Worm (Caenorhabditis elegans) whole organism, young adult: ENCODE data around the gene F25E5.5.

Source experiments
- B0019.2 ChIP-seq: fragments of 200-800 bp; sonication (Bioruptor generic); conservative IDR thresholded peaks from 2 replicates; pipeline ENCODE4 v1.3.6; 2022; ENCODE audit warnings: missing genetic modification reagents, missing genetic modification characterization, missing compliant biosample characterization
- F37B4.10 ChIP-seq: fragments of 200-800 bp; sonication (Bioruptor generic); IDR thresholded peaks from 2 replicates; pipeline ENCODE4 v1.3.6; 2022; ENCODE audit warnings: missing genetic modification characterization, missing compliant biosample characterization
- F49E8.2 ChIP-seq: sonication (generic microtip); optimal IDR thresholded peaks from 3 replicates; lab custom pipeline; 2017; ENCODE audit warnings: missing genetic modification characterization, mild to moderate bottlenecking, missing compliant biosample characterization, antibody characterized with exemption, moderate library complexity; ENCODE audit not compliant: insufficient read depth
- F52B5.7 ChIP-seq: sonication (generic microtip); optimal IDR thresholded peaks from 2 replicates; lab custom pipeline; 2016; ENCODE audit warnings: mild to moderate bottlenecking, missing genetic modification characterization, missing compliant biosample characterization
- K11D2.4 ChIP-seq: fragments of 200-800 bp; sonication (Bioruptor generic); IDR thresholded peaks from 2 replicates; pipeline ENCODE4 v1.3.6; 2022; ENCODE audit warnings: missing genetic modification reagents, missing genetic modification characterization, missing compliant biosample characterization
- T07F8.4 ChIP-seq: sonication (generic microtip); optimal IDR thresholded peaks from 2 replicates; lab custom pipeline; 2016; ENCODE audit warnings: mild to moderate bottlenecking, missing genetic modification characterization, moderate library complexity, missing compliant biosample characterization
- Y53G8AR.9 ChIP-seq: fragments of 200-800 bp; sonication (Bioruptor generic); conservative IDR thresholded peaks from 2 replicates; pipeline ENCODE4 v1.3.6; 2022; ENCODE audit warnings: missing genetic modification reagents, missing genetic modification characterization, missing compliant biosample characterization
- Y67H2A.10 ChIP-seq: fragments of 200-800 bp; sonication (Bioruptor generic); conservative IDR thresholded peaks from 2 replicates; pipeline ENCODE4 v1.3.6; 2022; ENCODE audit warnings: missing genetic modification reagents, missing genetic modification characterization, missing compliant biosample characterization
- ZK185.1 ChIP-seq: sonication (generic microtip); optimal IDR thresholded peaks from 2 replicates; lab custom pipeline; 2016; ENCODE audit warnings: mild to moderate bottlenecking, missing genetic modification characterization, missing compliant biosample characterization; ENCODE audit not compliant: poor library complexity, severe bottlenecking
- atf-7 ChIP-seq: sonication (generic microtip); optimal IDR thresholded peaks from 2 replicates; lab custom pipeline; 2017; ENCODE audit warnings: mild to moderate bottlenecking, missing genetic modification characterization, missing compliant biosample characterization
- attf-5 ChIP-seq: fragments of 200-800 bp; sonication (Bioruptor generic); optimal IDR thresholded peaks from 2 replicates; lab custom pipeline; 2018; ENCODE audit warnings: mild to moderate bottlenecking, missing genetic modification characterization, missing compliant biosample characterization
- bed-1 ChIP-seq: fragments of 200-800 bp; sonication (Bioruptor generic); IDR thresholded peaks from 2 replicates; pipeline ENCODE4 v1.3.6; 2022; ENCODE audit warnings: missing genetic modification reagents, missing genetic modification characterization, missing compliant biosample characterization
- ccch-3 ChIP-seq: fragments of 200-800 bp; sonication (Bioruptor generic); optimal IDR thresholded peaks from 2 replicates; lab custom pipeline; 2018; ENCODE audit warnings: mild to moderate bottlenecking, missing genetic modification characterization, missing compliant biosample characterization
- ceh-58 ChIP-seq: fragments of 200-800 bp; sonication (Bioruptor generic); IDR thresholded peaks from 2 replicates; pipeline ENCODE4 v1.3.6; 2022; ENCODE audit warnings: missing genetic modification characterization, missing compliant biosample characterization
- ceh-79 ChIP-seq: sonication (generic microtip); optimal IDR thresholded peaks from 2 replicates; lab custom pipeline; 2017; ENCODE audit warnings: mild to moderate bottlenecking, missing genetic modification characterization, missing compliant biosample characterization
- chd-7 ChIP-seq: sonication (generic microtip); optimal IDR thresholded peaks from 2 replicates; lab custom pipeline; 2016; ENCODE audit warnings: mild to moderate bottlenecking, missing genetic modification characterization, moderate library complexity, missing compliant biosample characterization
- die-1 ChIP-seq: sonication (generic microtip); optimal IDR thresholded peaks from 2 replicates; lab custom pipeline; 2016; ENCODE audit warnings: missing genotype, mild to moderate bottlenecking, missing genetic modification characterization, missing compliant biosample characterization
- egl-18 ChIP-seq: fragments of 200-800 bp; sonication (Bioruptor generic); IDR thresholded peaks from 2 replicates; pipeline ENCODE4 v1.3.6; 2022; ENCODE audit warnings: missing genetic modification reagents, missing genetic modification characterization, missing compliant biosample characterization
- fkh-3 ChIP-seq: sonication (generic microtip); optimal IDR thresholded peaks from 2 replicates; lab custom pipeline; 2016; ENCODE audit warnings: mild to moderate bottlenecking, missing genetic modification characterization, missing compliant biosample characterization
- hlh-12 ChIP-seq: sonication (generic microtip); optimal IDR thresholded peaks from 2 replicates; lab custom pipeline; 2016; ENCODE audit warnings: missing genetic modification characterization, missing compliant biosample characterization
- lag-1 ChIP-seq: fragments of 200-800 bp; sonication (Bioruptor generic); IDR thresholded peaks from 2 replicates; pipeline ENCODE4 v1.3.6; 2022; ENCODE audit warnings: missing genetic modification reagents, missing genetic modification characterization, missing compliant biosample characterization
- let-526 ChIP-seq: fragments of 200-800 bp; sonication (Bioruptor generic); IDR thresholded peaks from 2 replicates; pipeline ENCODE4 v1.3.6; 2022; ENCODE audit warnings: missing genetic modification reagents, missing genetic modification characterization, missing compliant biosample characterization
- let-607 ChIP-seq, 2 experiments: fragments of 200-800 bp in 1 of 2; sonication (Bioruptor generic) in 1 of 2; sonication (generic microtip) in 1 of 2; optimal IDR thresholded peaks; 2 replicates each; lab custom pipeline; 2016 to 2018; ENCODE audit warnings: mild to moderate bottlenecking in 2 of 2, missing compliant biosample characterization in 2 of 2, missing genetic modification characterization in 2 of 2, moderate library complexity in 2 of 2, missing genotype in 1 of 2
- lin-35 ChIP-seq, 3 experiments: fragments of 150-350 bp in 2 of 3; sonication (generic microtip) in 1 of 3; optimal IDR thresholded peaks; 2 replicates each; lab custom pipeline; 2014 to 2018; ENCODE audit warnings: missing biosample characterization in 3 of 3, missing genetic modification characterization in 3 of 3, missing genetic modification reagents in 3 of 3
- lin-54 ChIP-seq: fragments of 200-800 bp; sonication (Bioruptor generic); optimal IDR thresholded peaks from 2 replicates; lab custom pipeline; 2018; ENCODE audit warnings: mild to moderate bottlenecking, missing genetic modification characterization, missing compliant biosample characterization
- lir-1 ChIP-seq: fragments of 200-800 bp; sonication (Bioruptor generic); conservative IDR thresholded peaks from 2 replicates; pipeline ENCODE4 v1.3.6; 2022; ENCODE audit warnings: missing genetic modification reagents, missing genetic modification characterization, missing compliant biosample characterization
- lsl-1 ChIP-seq: fragments of 200-800 bp; sonication (Bioruptor generic); optimal IDR thresholded peaks from 2 replicates; lab custom pipeline; 2018; ENCODE audit warnings: mild to moderate bottlenecking, missing genetic modification characterization, moderate library complexity, missing compliant biosample characterization
- lsy-27 ChIP-seq: sonication (generic microtip); optimal IDR thresholded peaks from 2 replicates; lab custom pipeline; 2017; ENCODE audit warnings: missing genetic modification characterization, mild to moderate bottlenecking, missing compliant biosample characterization, antibody characterized with exemption, missing genotype, borderline replicate concordance; ENCODE audit not compliant: insufficient read depth
- madf-10 ChIP-seq: sonication (generic microtip); optimal IDR thresholded peaks from 2 replicates; lab custom pipeline; 2016; ENCODE audit warnings: mild to moderate bottlenecking, missing genetic modification characterization, missing compliant biosample characterization
- mel-28 ChIP-seq: sonication (generic microtip); optimal IDR thresholded peaks from 2 replicates; lab custom pipeline; 2016; ENCODE audit warnings: borderline replicate concordance, mild to moderate bottlenecking, missing genetic modification characterization, missing compliant biosample characterization
- nfyb-1 ChIP-seq: fragments of 200-800 bp; sonication (Bioruptor generic); IDR thresholded peaks from 2 replicates; pipeline ENCODE4 v1.3.6; 2022; ENCODE audit warnings: missing genetic modification reagents, missing genetic modification characterization, missing compliant biosample characterization
- nhr-27 ChIP-seq: fragments of 200-800 bp; sonication (Bioruptor generic); optimal IDR thresholded peaks from 2 replicates; lab custom pipeline; 2018; ENCODE audit warnings: mild to moderate bottlenecking, missing genetic modification characterization, moderate library complexity, missing compliant biosample characterization
- nhr-80 ChIP-seq: sonication (generic microtip); optimal IDR thresholded peaks from 2 replicates; lab custom pipeline; 2016; ENCODE audit warnings: missing genetic modification characterization, missing compliant biosample characterization
- pbrm-1 ChIP-seq: fragments of 200-800 bp; sonication (Bioruptor generic); IDR thresholded peaks from 2 replicates; pipeline ENCODE4 v1.3.6; 2022; ENCODE audit warnings: missing genetic modification reagents, missing genetic modification characterization, missing compliant biosample characterization
- pha-4 ChIP-seq: fragments of 150-350 bp; sonication (generic microtip); optimal IDR thresholded peaks from 2 replicates; lab custom pipeline; 2014; ENCODE audit warnings: missing biosample characterization, missing genetic modification reagents, missing genetic modification characterization
- snpc-1.1 ChIP-seq: sonication (generic microtip); optimal IDR thresholded peaks from 2 replicates; lab custom pipeline; 2017; ENCODE audit warnings: missing genetic modification characterization, mild to moderate bottlenecking, missing compliant biosample characterization, antibody characterized with exemption, moderate library complexity, missing genotype, missing genetic modification reagents; ENCODE audit not compliant: insufficient read depth
- snpc-3.4 ChIP-seq: sonication (generic microtip); optimal IDR thresholded peaks from 2 replicates; lab custom pipeline; 2017; ENCODE audit warnings: missing genetic modification characterization, mild to moderate bottlenecking, missing compliant biosample characterization, antibody characterized with exemption, moderate library complexity, missing genotype, missing genetic modification reagents
- snpc-4 ChIP-seq, 5 experiments: fragments of 150-350 bp in 1 of 5; sonication (generic microtip) in 4 of 5; optimal IDR thresholded peaks; 2 replicates each; lab custom pipeline; 2014 to 2018; ENCODE audit warnings: missing genetic modification characterization in 5 of 5, missing biosample characterization in 3 of 5, antibody characterized with exemption in 2 of 5, mild to moderate bottlenecking in 2 of 5, missing compliant biosample characterization in 2 of 5, missing genotype in 2 of 5, moderate library complexity in 2 of 5, missing genetic modification reagents in 1 of 5
- tbp1 ChIP-seq: fragments of 200-800 bp; sonication (Bioruptor generic); optimal IDR thresholded peaks from 2 replicates; lab custom pipeline; 2018; ENCODE audit warnings: mild to moderate bottlenecking, missing genetic modification characterization, missing compliant biosample characterization
- tbx-9 ChIP-seq: sonication (generic microtip); optimal IDR thresholded peaks from 2 replicates; lab custom pipeline; 2016; ENCODE audit warnings: borderline replicate concordance, missing genetic modification characterization, inconsistent platforms, missing compliant biosample characterization
- tlf-1 ChIP-seq: fragments of 200-800 bp; sonication (Bioruptor generic); optimal IDR thresholded peaks from 2 replicates; lab custom pipeline; 2018; ENCODE audit warnings: mild to moderate bottlenecking, missing genetic modification characterization, missing compliant biosample characterization
- unc-62 ChIP-seq: fragments of 150-350 bp; optimal IDR thresholded peaks from 2 replicates; lab custom pipeline; 2014; ENCODE audit warnings: missing biosample characterization, missing genetic modification reagents, missing genetic modification characterization
- zfh-2 ChIP-seq: fragments of 200-800 bp; sonication (Bioruptor generic); conservative IDR thresholded peaks from 2 replicates; pipeline ENCODE4 v1.3.6; 2022; ENCODE audit warnings: missing genetic modification reagents, missing genetic modification characterization, missing compliant biosample characterization
- ztf-18 ChIP-seq: sonication (generic microtip); optimal IDR thresholded peaks from 2 replicates; lab custom pipeline; 2016; ENCODE audit warnings: missing genotype, mild to moderate bottlenecking, missing genetic modification characterization, missing compliant biosample characterization
- ztf-22 ChIP-seq: fragments of 200-800 bp; sonication (Bioruptor generic); optimal IDR thresholded peaks from 2 replicates; lab custom pipeline; 2018; ENCODE audit warnings: mild to moderate bottlenecking, missing genetic modification characterization, moderate library complexity, missing compliant biosample characterization
- ztf-26 ChIP-seq: sonication (generic microtip); optimal IDR thresholded peaks from 2 replicates; lab custom pipeline; 2017; ENCODE audit warnings: missing genetic modification characterization, missing compliant biosample characterization

Gene F25E5.5

ce11 chrV:7432441-7433146, 14.5 kb upstream of the F25E5.5 start:
- TF ChIP-seq zfh-2 (no peak), ccch-3 (no peak), Y53G8AR.9 (GFP tag; lab: Robert Waterston, UW) (peak; percentile 91; the same call in 1 of the 2 replicates), Y67H2A.10 (no peak), tbx-9 (tag; lab: Kevin White, UChicago) (peak; percentile 81), chd-7 (tag; lab: Kevin White, UChicago) (peak; percentile 82), let-607 (tag; optimal IDR thresholded peaks at IDR 0.05; lab: Kevin White, UChicago) (peak in 1 of 2 experiments; percentile 42), ztf-22 (GFP tag; lab: Kevin White, UChicago) (peak; percentile 63), unc-62 (no peak), lir-1 (GFP tag; lab: Robert Waterston, UW) (no peak), atf-7 (tag; lab: Kevin White, UChicago) (peak; percentile 39), nfyb-1 (GFP tag; lab: Robert Waterston, UW) (peak; percentile 79), snpc-3.4 (tag; lab: Kevin White, UChicago) (no peak), madf-10 (tag; lab: Kevin White, UChicago) (peak; percentile 82), fkh-3 (tag; lab: Kevin White, UChicago) (peak; percentile 1), tlf-1 (GFP tag; lab: Kevin White, UChicago) (peak; percentile 53), nhr-80 (tag; lab: Kevin White, UChicago) (peak; percentile 58), ZK185.1 (peak; percentile 17), let-526 (GFP tag; lab: Robert Waterston, UW) (no peak), ztf-18 (tag; lab: Kevin White, UChicago) (no peak), F52B5.7 (tag; lab: Kevin White, UChicago) (peak; percentile 96), lin-54 (GFP tag; lab: Kevin White, UChicago) (no peak), K11D2.4 (GFP tag; lab: Robert Waterston, UW) (no peak; the same call in 1 of the 2 replicates), T07F8.4 (tag; lab: Kevin White, UChicago) (no peak), ceh-79 (tag; lab: Kevin White, UChicago) (peak; percentile 21), die-1 (tag; lab: Kevin White, UChicago) (no peak), hlh-12 (tag; lab: Kevin White, UChicago) (no peak), F49E8.2 (tag; lab: Kevin White, UChicago) (no peak), lag-1 (GFP tag; lab: Robert Waterston, UW) (no peak), lsl-1 (GFP tag; lab: Kevin White, UChicago) (no peak), lsy-27 (tag; lab: Kevin White, UChicago) (no peak), lin-35 (GFP tag; optimal IDR thresholded peaks at IDR 0.05; lab: Kevin White, UChicago) (peak in 1 of 3 experiments; percentile 29), pha-4 (tag; lab: Kevin White, UChicago) (peak; percentile 83), attf-5 (GFP tag; lab: Kevin White, UChicago) (peak; percentile 50), snpc-1.1 (no peak), bed-1 (GFP tag; lab: Robert Waterston, UW) (no peak), pbrm-1 (GFP tag; lab: Robert Waterston, UW) (peak; percentile 64; the same call in 1 of the 2 replicates), tbp1 (GFP tag; lab: Kevin White, UChicago) (peak; percentile 38), snpc-4 (GFP tag; optimal IDR thresholded peaks at IDR 0.05; lab: Kevin White, UChicago) (no peak), snpc-4 (tag; optimal IDR thresholded peaks at IDR 0.05; lab: Kevin White, UChicago) (no peak), ztf-26 (tag; lab: Kevin White, UChicago) (peak; percentile 40), ceh-58 (GFP tag; lab: Robert Waterston, UW) (no peak), nhr-27 (tag; lab: Kevin White, UChicago) (peak; percentile 33), B0019.2 (GFP tag; lab: Robert Waterston, UW) (no peak), F37B4.10 (GFP tag; lab: Robert Waterston, UW) (no peak), egl-18 (no peak), mel-28 (no peak)
